Fruit fly (Drosophila melanogaster): ENCODE data around the gene Hsp60D.

Hsp60D gene

dm6 chr2L:13411566-13411965 is 37.7 kb downstream of the Hsp60D start, which contains the start of gene Vm34Ca:
Vm34Ca (minus strand) TSS chr2L:13411631.
- TF ChIP-seq noc (tag; optimal IDR thresholded peaks at IDR 0.05) = no peak

dm6 chr2L:13399565-13399964 is 49.7 kb downstream of the Hsp60D start:
- no peak for TF ChIP-seq noc (tag; optimal IDR thresholded peaks at IDR 0.05)

dm6 chr2L:13398614-13399161 is 50.6 kb downstream of the Hsp60D start, which contains the start of the genes CG10859 and CG7110:
CG10859 (minus strand) TSS chr2L:13398664.
CG7110 (plus strand) TSS chr2L:13398991.
- TF ChIP-seq noc (tag; optimal IDR thresholded peaks at IDR 0.05) = no peak

Measured in whole organism, larva.